Worm (Caenorhabditis elegans) whole organism, late embryonic: ENCODE data around the gene zen-4.

Experiments
- F13H6.1 ChIP-seq: sonication (generic microtip); optimal IDR thresholded peaks from 2 replicates; lab custom pipeline; 2016; ENCODE audit warnings: missing genetic modification characterization, missing compliant biosample characterization
- Y22D7AL.16 ChIP-seq: sonication (generic microtip); optimal IDR thresholded peaks from 2 replicates; lab custom pipeline; 2016; ENCODE audit warnings: missing genetic modification characterization, missing compliant biosample characterization
- ahr-1 ChIP-seq: sonication (generic microtip); optimal IDR thresholded peaks from 2 replicates; lab custom pipeline; 2016; ENCODE audit warnings: missing genetic modification characterization, missing compliant biosample characterization
- ceh-14 ChIP-seq: sonication (generic microtip); optimal IDR thresholded peaks from 2 replicates; lab custom pipeline; 2016; ENCODE audit warnings: missing genotype, missing genetic modification characterization, missing compliant biosample characterization
- ceh-18 ChIP-seq: sonication (generic microtip); optimal IDR thresholded peaks from 2 replicates; lab custom pipeline; 2016; ENCODE audit warnings: missing genetic modification characterization, missing compliant biosample characterization
- ceh-2 ChIP-seq: sonication (generic microtip); optimal IDR thresholded peaks from 2 replicates; lab custom pipeline; 2016; ENCODE audit warnings: missing genotype, missing genetic modification characterization, missing compliant biosample characterization
- ceh-22 ChIP-seq: sonication (generic microtip); optimal IDR thresholded peaks from 2 replicates; lab custom pipeline; 2017; ENCODE audit warnings: missing biosample characterization, missing genetic modification characterization
- ceh-34 ChIP-seq: sonication (generic microtip); optimal IDR thresholded peaks from 2 replicates; lab custom pipeline; 2016; ENCODE audit warnings: mild to moderate bottlenecking, missing genetic modification characterization, missing compliant biosample characterization
- ceh-45 ChIP-seq: fragments of 200-800 bp; sonication (Bioruptor generic); IDR thresholded peaks from 2 replicates; pipeline ENCODE4 v1.3.6; 2022; ENCODE audit warnings: missing genetic modification reagents, missing genetic modification characterization, missing compliant biosample characterization
- che-1 ChIP-seq: sonication (generic microtip); optimal IDR thresholded peaks from 2 replicates; lab custom pipeline; 2016; ENCODE audit warnings: mild to moderate bottlenecking, missing genetic modification characterization, missing compliant biosample characterization
- dve-1 ChIP-seq: sonication (generic microtip); optimal IDR thresholded peaks from 2 replicates; lab custom pipeline; 2017; ENCODE audit warnings: antibody characterized with exemption, mild to moderate bottlenecking, missing genetic modification characterization, missing compliant biosample characterization
- elt-2 ChIP-seq: sonication (generic microtip); optimal IDR thresholded peaks from 2 replicates; lab custom pipeline; 2016; ENCODE audit warnings: missing genetic modification reagents, missing genetic modification characterization, missing compliant biosample characterization
- ets-4 ChIP-seq: sonication (generic microtip); optimal IDR thresholded peaks from 2 replicates; lab custom pipeline; 2016; ENCODE audit warnings: missing genetic modification characterization, missing compliant biosample characterization
- eyg-1 ChIP-seq: sonication (generic microtip); optimal IDR thresholded peaks from 2 replicates; lab custom pipeline; 2016; ENCODE audit warnings: missing genotype, missing genetic modification characterization, missing compliant biosample characterization
- fkh-10 ChIP-seq: fragments of 150-350 bp; optimal IDR thresholded peaks from 2 replicates; lab custom pipeline; 2014; ENCODE audit warnings: missing biosample characterization, missing genetic modification reagents, missing genetic modification characterization
- fkh-6 ChIP-seq: sonication (generic microtip); optimal IDR thresholded peaks from 2 replicates; lab custom pipeline; 2016; ENCODE audit warnings: missing genetic modification characterization, missing compliant biosample characterization
- gmeb-2 ChIP-seq: sonication (generic microtip); optimal IDR thresholded peaks from 2 replicates; lab custom pipeline; 2016; ENCODE audit warnings: missing genetic modification characterization, inconsistent platforms, missing compliant biosample characterization
- hlh-6 ChIP-seq: sonication (generic microtip); optimal IDR thresholded peaks from 2 replicates; lab custom pipeline; 2016; ENCODE audit warnings: missing genotype, missing genetic modification characterization, missing compliant biosample characterization
- lim-6 ChIP-seq: sonication (generic microtip); optimal IDR thresholded peaks from 2 replicates; lab custom pipeline; 2016; ENCODE audit warnings: missing genetic modification characterization, missing compliant biosample characterization
- lin-11 ChIP-seq: fragments of 200-800 bp; sonication (Bioruptor generic); optimal IDR thresholded peaks from 2 replicates; lab custom pipeline; 2018; ENCODE audit warnings: mild to moderate bottlenecking, missing genetic modification characterization, missing compliant biosample characterization
- mec-3 ChIP-seq: sonication (generic microtip); optimal IDR thresholded peaks from 2 replicates; lab custom pipeline; 2016; ENCODE audit warnings: borderline replicate concordance, missing genetic modification characterization, missing compliant biosample characterization
- nfya-1 ChIP-seq: sonication (generic microtip); optimal IDR thresholded peaks from 2 replicates; lab custom pipeline; 2017; ENCODE audit warnings: missing genetic modification characterization, mild to moderate bottlenecking, missing compliant biosample characterization, antibody characterized with exemption, moderate library complexity
- nhr-11 ChIP-seq: fragments of 150-350 bp; optimal IDR thresholded peaks from 2 replicates; lab custom pipeline; 2014; ENCODE audit warnings: missing biosample characterization, missing genetic modification characterization
- nhr-232 ChIP-seq: sonication (generic microtip); optimal IDR thresholded peaks from 2 replicates; lab custom pipeline; 2016; ENCODE audit warnings: missing genetic modification characterization, missing compliant biosample characterization
- pag-3 ChIP-seq: sonication (generic microtip); optimal IDR thresholded peaks from 2 replicates; lab custom pipeline; 2016; ENCODE audit warnings: missing compliant biosample characterization, missing genetic modification characterization, borderline replicate concordance
- pat-9 ChIP-seq: fragments of 200-800 bp; sonication (Bioruptor generic); optimal IDR thresholded peaks from 2 replicates; lab custom pipeline; 2018; ENCODE audit warnings: mild to moderate bottlenecking, missing genetic modification characterization, moderate library complexity, missing compliant biosample characterization
- pha-2 ChIP-seq: sonication (generic microtip); optimal IDR thresholded peaks from 2 replicates; lab custom pipeline; 2017; ENCODE audit warnings: mild to moderate bottlenecking, missing genetic modification characterization, missing compliant biosample characterization
- pqm-1 ChIP-seq: sonication (generic microtip); optimal IDR thresholded peaks from 2 replicates; lab custom pipeline; 2016; ENCODE audit warnings: missing genetic modification characterization, missing compliant biosample characterization
- pros-1 ChIP-seq: fragments of 150-350 bp; optimal IDR thresholded peaks from 2 replicates; lab custom pipeline; 2014; ENCODE audit warnings: missing biosample characterization, missing genetic modification reagents, missing genetic modification characterization
- ref-2 ChIP-seq: sonication (generic microtip); optimal IDR thresholded peaks from 2 replicates; lab custom pipeline; 2016; ENCODE audit warnings: missing genetic modification characterization, missing compliant biosample characterization
- rnt-1 ChIP-seq: sonication (generic microtip); optimal IDR thresholded peaks from 2 replicates; lab custom pipeline; 2016; ENCODE audit warnings: missing genetic modification characterization, missing compliant biosample characterization
- sdc-2 ChIP-seq: sonication (generic microtip); optimal IDR thresholded peaks from 2 replicates; lab custom pipeline; 2016; ENCODE audit warnings: missing genotype, missing genetic modification characterization, missing compliant biosample characterization
- sox-4 ChIP-seq: sonication (generic microtip); optimal IDR thresholded peaks from 2 replicates; lab custom pipeline; 2017; ENCODE audit warnings: mild to moderate bottlenecking, missing genetic modification characterization, inconsistent platforms, missing compliant biosample characterization
- tbx-7 ChIP-seq: sonication (generic microtip); optimal IDR thresholded peaks from 2 replicates; lab custom pipeline; 2016; ENCODE audit warnings: missing genotype, missing genetic modification characterization, missing compliant biosample characterization
- unc-86 ChIP-seq: sonication (generic microtip); optimal IDR thresholded peaks from 2 replicates; lab custom pipeline; 2016; ENCODE audit warnings: missing genetic modification characterization, missing compliant biosample characterization
- zip-5 ChIP-seq: sonication (generic microtip); optimal IDR thresholded peaks from 2 replicates; lab custom pipeline; 2016; ENCODE audit warnings: missing genetic modification characterization, missing compliant biosample characterization
- ztf-16 ChIP-seq: sonication (generic microtip); optimal IDR thresholded peaks from 2 replicates; lab custom pipeline; 2017; ENCODE audit warnings: missing genetic modification characterization, missing compliant biosample characterization

zen-4 gene

ce11 chrIV:6108665-6109064, 9.3 kb upstream of the zen-4 start:
- TF ChIP-seq pqm-1 (tag; lab: Kevin White, UChicago) (no peak), ceh-18 (tag; lab: Kevin White, UChicago) (no peak), che-1 (tag; lab: Kevin White, UChicago) (no peak), Y22D7AL.16 (tag; lab: Kevin White, UChicago) (no peak), fkh-6 (tag; lab: Kevin White, UChicago) (no peak), lim-6 (tag; lab: Kevin White, UChicago) (no peak), sdc-2 (tag; lab: Kevin White, UChicago) (no peak), pat-9 (tag; lab: Kevin White, UChicago) (no peak), ceh-45 (GFP tag; lab: Robert Waterston, UW) (no peak), ahr-1 (no peak), fkh-10 (GFP tag; lab: Kevin White, UChicago) (no peak), gmeb-2 (tag; lab: Kevin White, UChicago) (no peak), ztf-16 (no peak)
- TF ChIP-seq, all 69 proteins: peak for 0

DNA sequence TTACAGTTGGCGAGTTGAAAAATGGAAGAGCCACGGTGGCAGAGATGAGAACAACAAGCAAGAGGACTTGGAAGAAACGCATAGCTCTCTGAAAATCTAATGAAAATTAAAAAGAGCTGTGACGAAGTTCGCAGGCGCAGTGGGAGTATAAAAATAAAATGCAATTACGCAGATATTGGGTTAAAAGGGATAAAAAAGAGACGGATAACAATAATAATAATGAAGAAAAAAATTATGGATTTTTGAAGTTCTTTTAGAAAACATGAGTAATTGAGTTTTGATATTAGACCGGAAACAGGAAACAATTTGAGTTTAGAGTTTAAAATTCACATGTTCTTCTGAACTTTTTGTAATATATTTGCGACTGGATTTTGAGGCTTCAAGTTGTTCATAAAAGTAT, 5.7 kb upstream of the zen-4 start, which contains the start of gene M03D4.3:
Gene M03D4.3, minus strand, starts transcription at position 101 of the 400 bp plus-strand sequence.
- no peak for TF ChIP-seq nhr-232
- no peak for TF ChIP-seq eyg-1 (tag; lab: Kevin White, UChicago)
- TF ChIP-seq ref-2 (tag; lab: Kevin White, UChicago), result no peak
- TF ChIP-seq ceh-2 (tag; lab: Kevin White, UChicago), result no peak
- no peak for TF ChIP-seq pha-2 (tag; lab: Kevin White, UChicago)
- TF ChIP-seq unc-86, result no peak
- TF ChIP-seq ets-4 (tag; lab: Kevin White, UChicago), result no peak
- TF ChIP-seq pros-1 (tag; lab: Kevin White, UChicago), result no peak
- TF ChIP-seq che-1 (tag; lab: Kevin White, UChicago), result no peak
- TF ChIP-seq ceh-22 (tag; lab: Kevin White, UChicago), result no peak
- no peak for TF ChIP-seq sox-4
- no peak for TF ChIP-seq F13H6.1 (tag; lab: Kevin White, UChicago)
- no peak for TF ChIP-seq nhr-11 (tag; lab: Kevin White, UChicago)

- TF ChIP-seq mec-3 (tag; lab: Kevin White, UChicago) (no peak), dve-1 (tag; lab: Kevin White, UChicago) (no peak), fkh-10 (GFP tag; lab: Kevin White, UChicago) (no peak), eyg-1 (tag; lab: Kevin White, UChicago) (no peak), ceh-14 (tag; lab: Kevin White, UChicago) (no peak), elt-2 (no peak), tbx-7 (no peak), zip-5 (tag; lab: Kevin White, UChicago) (no peak), ahr-1 (no peak), nhr-232 (no peak), ceh-34 (tag; lab: Kevin White, UChicago) (no peak), F13H6.1 (tag; lab: Kevin White, UChicago) (no peak), lin-11 (tag; lab: Kevin White, UChicago) (no peak), pag-3 (tag; lab: Kevin White, UChicago) (no peak), Y22D7AL.16 (tag; lab: Kevin White, UChicago) (no peak), nfya-1 (tag; lab: Kevin White, UChicago) (no peak), rnt-1 (no peak), hlh-6 (tag; lab: Kevin White, UChicago) (no peak), pros-1 (tag; lab: Kevin White, UChicago) (no peak)
Measured at ce11 chrIV:6127252-6127930, 9.4 kb downstream of the zen-4 start, which contains the start of gene M03D4.4. Gene M03D4.4 (minus strand): TSS chrIV:6127302.
